Worm (Caenorhabditis elegans) whole organism, L4 larva: Measurements from ENCODE around the gene srx-48.

Experiments
- daf-12 ChIP-seq: fragments of 150-350 bp; optimal IDR thresholded peaks from 2 replicates; lab custom pipeline; 2014; ENCODE audit warnings: missing biosample characterization, missing genetic modification reagents, missing genetic modification characterization
- hmg-1.1 ChIP-seq: fragments of 200-800 bp; sonication (Bioruptor generic); IDR thresholded peaks from 2 replicates; pipeline ENCODE4 v1.3.6; 2022; ENCODE audit warnings: missing genetic modification reagents, missing genetic modification characterization, missing compliant biosample characterization
- lin-39 ChIP-seq: fragments of 150-350 bp; optimal IDR thresholded peaks from 2 replicates; lab custom pipeline; 2014; ENCODE audit warnings: missing biosample characterization, missing genetic modification reagents, missing genetic modification characterization
- nhr-77 ChIP-seq: fragments of 150-350 bp; optimal IDR thresholded peaks from 2 replicates; lab custom pipeline; 2014; ENCODE audit warnings: missing biosample characterization, missing genetic modification characterization
- pqm-1 ChIP-seq: sonication (generic microtip); optimal IDR thresholded peaks from 2 replicates; lab custom pipeline; 2017; ENCODE audit warnings: missing biosample characterization, missing genetic modification characterization
- tag-97 ChIP-seq: fragments of 200-800 bp; sonication (Bioruptor generic); IDR thresholded peaks from 2 replicates; pipeline ENCODE4 v1.3.6; 2022; ENCODE audit warnings: missing genetic modification characterization, missing compliant biosample characterization
- unc-39 ChIP-seq: sonication (generic microtip); optimal IDR thresholded peaks from 2 replicates; lab custom pipeline; 2017; ENCODE audit warnings: missing biosample characterization, missing genetic modification characterization
- ztf-11 ChIP-seq: fragments of 150-350 bp; optimal IDR thresholded peaks from 2 replicates; lab custom pipeline; 2014; ENCODE audit warnings: missing biosample characterization, missing genetic modification characterization

- no peak for TF ChIP-seq tag-97 (GFP tag; lab: Robert Waterston, UW)
- no peak for TF ChIP-seq daf-12 (tag; lab: Kevin White, UChicago)
- TF ChIP-seq pqm-1: no peak
- no peak for TF ChIP-seq unc-39
- TF ChIP-seq nhr-77 (tag; lab: Kevin White, UChicago): no peak
- no peak for TF ChIP-seq hmg-1.1 (GFP tag; lab: Robert Waterston, UW)
- TF ChIP-seq lin-39 (tag; lab: Kevin White, UChicago): no peak
- no peak for TF ChIP-seq ztf-11 (tag; lab: Kevin White, UChicago)
These were observed 5.5 kb upstream of the srx-48 start, which contains the start of gene srz-10 for ce11 chrV:15309011-15309410.
